Fruit fly (Drosophila melanogaster) whole organism: Measurements from ENCODE around the gene CG10621.

Source experiments
- CG8478 ChIP-seq: fragments of >200 bp; optimal IDR thresholded peaks from 2 replicates; lab custom pipeline; 2018; ENCODE audit warnings: inconsistent platforms
- EcR ChIP-seq, 2 experiments: fragments of >200 bp; optimal IDR thresholded peaks; 2 replicates each; lab custom pipeline; 2017; ENCODE audit warnings: missing biosample characterization in 2 of 2, missing genetic modification characterization in 2 of 2, missing genetic modification reagents in 2 of 2
- pan ChIP-seq: fragments of >200 bp; optimal IDR thresholded peaks from 2 replicates; lab custom pipeline; 2017
- psq ChIP-seq: fragments of >200 bp; optimal IDR thresholded peaks from 2 replicates; lab custom pipeline; 2017
- usp ChIP-seq: fragments of >200 bp; optimal IDR thresholded peaks from 2 replicates; lab custom pipeline; 2017; ENCODE audit warnings: missing biosample characterization, missing genetic modification characterization, mixed read lengths

- no peak for TF ChIP-seq usp (GFP tag; lab: Kevin White, UChicago)
- no peak for TF ChIP-seq psq (lab: Kevin White, UChicago)
- no peak for TF ChIP-seq CG8478 (lab: Kevin White, UChicago)
- TF ChIP-seq EcR (GFP tag; optimal IDR thresholded peaks at IDR 0.05; lab: Kevin White, UChicago): no peak
- no peak for TF ChIP-seq pan (lab: Kevin White, UChicago)
These were observed 19.6 kb downstream of the CG10621 start for dm6 chr2L:18934588-18934987.
